Fruit fly (Drosophila melanogaster): ENCODE results near the gene Lcp65Ab2.

Lcp65Ab2 gene

dm6 chr3L:6139924-6140574 lies 6.4 kb upstream of the Lcp65Ab2 start, which contains the start of gene Cpr65Av (continued):
- no peak for TF ChIP-seq pzg (GFP tag; optimal IDR thresholded peaks at IDR 0.05)
- no peak for TF ChIP-seq CG7745 (tag; optimal IDR thresholded peaks at IDR 0.05)
- TF ChIP-seq gcm (GFP tag; optimal IDR thresholded peaks at IDR 0.05): no peak
- peak; percentile 10 for TF ChIP-seq CG15269 (tag; optimal IDR thresholded peaks at IDR 0.05)
- TF ChIP-seq Lhr (GFP tag; optimal IDR thresholded peaks at IDR 0.05): no peak
- no peak for TF ChIP-seq CG8281 (tag; optimal IDR thresholded peaks at IDR 0.05)
- no peak for TF ChIP-seq CG3838 (GFP tag; optimal IDR thresholded peaks at IDR 0.05)
- peak; percentile 48 for TF ChIP-seq Sox102F (GFP tag; optimal IDR thresholded peaks at IDR 0.05)
- 0 out of 2 replicates have a peak, but pooled peaks have one; percentile 34 for TF ChIP-seq HLH3B (GFP tag; IDR thresholded peaks at IDR 0.05)
- TF ChIP-seq Chrac-16 (GFP tag; optimal IDR thresholded peaks at IDR 0.05): no peak
- no peak for TF ChIP-seq bcd (GFP tag; optimal IDR thresholded peaks at IDR 0.05)
- peak; percentile 26 for TF ChIP-seq CG3407 (GFP tag; optimal IDR thresholded peaks at IDR 0.05)
- TF ChIP-seq grau (tag; optimal IDR thresholded peaks at IDR 0.05): no peak
- peak; percentile 23 for TF ChIP-seq CG12219 (GFP tag; optimal IDR thresholded peaks at IDR 0.05)
- TF ChIP-seq CG7357 (GFP tag; IDR thresholded peaks at IDR 0.05): no peak
- TF ChIP-seq CG2875 (GFP tag; optimal IDR thresholded peaks at IDR 0.05): peak; percentile 37
- peak; percentile 40 for TF ChIP-seq CG17359 (tag; optimal IDR thresholded peaks at IDR 0.05)
- TF ChIP-seq CG14050 (GFP tag; IDR thresholded peaks at IDR 0.05): peak; percentile 29; the same call in 1 of the 3 replicates
- no peak for TF ChIP-seq az2 (GFP tag; optimal IDR thresholded peaks at IDR 0.05)
- TF ChIP-seq Atf-2 (GFP tag; optimal IDR thresholded peaks at IDR 0.05): no peak
- TF ChIP-seq fd102C (GFP tag; optimal IDR thresholded peaks at IDR 0.05): no peak
- no peak for TF ChIP-seq row (GFP tag; IDR thresholded peaks at IDR 0.05)
- no peak for TF ChIP-seq tll (GFP tag; optimal IDR thresholded peaks at IDR 0.05)
- peak in 1 of 2 experiments; percentile 43 for TF ChIP-seq Hr51 (GFP tag; optimal IDR thresholded peaks at IDR 0.05)
- no peak for TF ChIP-seq Camta (GFP tag; optimal IDR thresholded peaks at IDR 0.05)
- no peak for TF ChIP-seq CG30431 (GFP tag; optimal IDR thresholded peaks at IDR 0.05)
- no peak for TF ChIP-seq cad (GFP tag; optimal IDR thresholded peaks at IDR 0.05)
- TF ChIP-seq Nf-YA (GFP tag; IDR thresholded peaks at IDR 0.05): peak; percentile 33; the same call in 1 of the 2 replicates
- TF ChIP-seq HmgD (GFP tag; optimal IDR thresholded peaks at IDR 0.05): no peak
- peak; percentile 2 for TF ChIP-seq CG17385 (GFP tag; optimal IDR thresholded peaks at IDR 0.05)
- peak in 1 of 2 experiments; percentile 33 for TF ChIP-seq Hr78 (GFP tag; optimal IDR thresholded peaks at IDR 0.05)
- TF ChIP-seq CG8478 (optimal IDR thresholded peaks at IDR 0.05): no peak
- no peak for TF ChIP-seq psq (GFP tag; optimal IDR thresholded peaks at IDR 0.05)
- no peak for TF ChIP-seq CG17568 (GFP tag; optimal IDR thresholded peaks at IDR 0.05)
- no peak for TF ChIP-seq Ptx1 (GFP tag; IDR thresholded peaks at IDR 0.05)
- TF ChIP-seq lbe (GFP tag; optimal IDR thresholded peaks at IDR 0.05): no peak
- TF ChIP-seq Rx (GFP tag; IDR thresholded peaks at IDR 0.05): no peak
- TF ChIP-seq Stat92E (GFP tag; optimal IDR thresholded peaks at IDR 0.05): no peak
- TF ChIP-seq pan (optimal IDR thresholded peaks at IDR 0.05): no peak
- no peak for TF ChIP-seq pan (GFP tag; optimal IDR thresholded peaks at IDR 0.05 in 1 of 2, IDR thresholded peaks at IDR 0.05 in 1 of 2)
- TF ChIP-seq dm (GFP tag; optimal IDR thresholded peaks at IDR 0.05): no peak
- TF ChIP-seq en (GFP tag; optimal IDR thresholded peaks at IDR 0.05): no peak
- no peak for TF ChIP-seq bowl (GFP tag; IDR thresholded peaks at IDR 0.05)
- no peak for TF ChIP-seq disco-r (GFP tag; optimal IDR thresholded peaks at IDR 0.05)
- no peak for TF ChIP-seq sob (GFP tag; IDR thresholded peaks at IDR 0.05)
- TF ChIP-seq CG12744 (GFP tag; optimal IDR thresholded peaks at IDR 0.05): no peak
- TF ChIP-seq gce (GFP tag; IDR thresholded peaks at IDR 0.05): 0 out of 3 replicates have a peak, but pooled peaks have one; percentile 28
- no peak for TF ChIP-seq CG8924 (tag; optimal IDR thresholded peaks at IDR 0.05)
- TF ChIP-seq croc (GFP tag; conservative IDR thresholded peaks at IDR 0.05): no peak
- TF ChIP-seq CG10147 (GFP tag; optimal IDR thresholded peaks at IDR 0.05): no peak

Measured in whole organism, embryonic.